Worm (Caenorhabditis elegans): ENCODE data around the gene C01G5.4.

The C01G5.4 gene

DNA sequence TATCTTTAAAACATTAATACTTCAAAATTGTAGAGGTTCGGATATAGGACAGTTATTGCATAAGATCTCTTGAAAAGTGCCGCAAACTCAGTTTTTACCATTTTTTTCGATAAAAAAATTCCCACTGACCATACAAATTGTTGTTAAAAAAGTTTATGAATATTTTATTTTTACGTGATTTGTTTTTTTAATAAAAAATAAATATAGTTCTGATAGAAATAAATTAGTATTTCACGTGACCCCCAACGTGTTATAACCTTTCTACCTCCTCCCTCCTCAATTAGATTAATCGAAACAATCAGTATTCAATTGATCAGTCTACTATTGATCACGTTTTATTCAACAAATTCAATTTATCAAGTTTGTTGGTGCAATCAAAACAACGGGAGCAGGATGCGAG, at the start of gene C01G5.4:
Gene C01G5.4 (plus strand): TSS at position 301 of the 400 bp plus-strand sequence.
- TF ChIP-seq elt-1 (tag; optimal IDR thresholded peaks at IDR 0.05) (no peak), nhr-12 (tag; optimal IDR thresholded peaks at IDR 0.05) (no peak), lin-15B (tag; optimal IDR thresholded peaks at IDR 0.05) (no peak), pha-4 (tag; optimal IDR thresholded peaks at IDR 0.05) (no peak), zag-1 (tag; optimal IDR thresholded peaks at IDR 0.05) (no peak), ZK546.5 (tag; optimal IDR thresholded peaks at IDR 0.05) (no peak)

DNA sequence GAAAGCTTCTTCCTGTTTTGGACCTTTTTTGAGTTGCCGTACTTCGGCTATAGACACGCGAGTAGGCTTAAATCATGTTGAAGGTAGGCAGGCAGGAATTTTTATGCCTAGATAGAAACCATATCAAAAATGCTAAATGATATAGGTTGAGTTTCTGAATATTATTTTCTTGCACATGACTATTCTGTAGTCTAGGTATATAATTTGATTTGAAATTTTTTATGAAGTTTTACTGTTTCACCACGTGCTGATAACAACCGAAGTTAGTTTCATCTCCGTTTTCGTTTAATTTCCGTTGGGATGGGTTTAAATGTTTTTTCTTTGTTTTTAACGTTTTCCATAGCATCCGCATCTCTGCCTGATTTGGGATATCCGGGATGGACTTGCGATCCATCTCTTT, 44.5 kb upstream of the C01G5.4 start, which contains the start of gene Y73B6BL.37:
Gene Y73B6BL.37 (plus strand): TSS at position 301 of the 400 bp plus-strand sequence.
- TF ChIP-seq daf-12 (tag; optimal IDR thresholded peaks at IDR 0.05) (no peak), mdl-1 (tag; optimal IDR thresholded peaks at IDR 0.05) (no peak), ztf-11 (tag; optimal IDR thresholded peaks at IDR 0.05) (no peak), elt-2 (tag; optimal IDR thresholded peaks at IDR 0.05) (no peak), fos-1 (tag; optimal IDR thresholded peaks at IDR 0.05) (no peak), pha-4 (tag; optimal IDR thresholded peaks at IDR 0.05) (no peak), egl-27 (tag; optimal IDR thresholded peaks at IDR 0.05) (no peak), zag-1 (tag; optimal IDR thresholded peaks at IDR 0.05) (no peak)

DNA sequence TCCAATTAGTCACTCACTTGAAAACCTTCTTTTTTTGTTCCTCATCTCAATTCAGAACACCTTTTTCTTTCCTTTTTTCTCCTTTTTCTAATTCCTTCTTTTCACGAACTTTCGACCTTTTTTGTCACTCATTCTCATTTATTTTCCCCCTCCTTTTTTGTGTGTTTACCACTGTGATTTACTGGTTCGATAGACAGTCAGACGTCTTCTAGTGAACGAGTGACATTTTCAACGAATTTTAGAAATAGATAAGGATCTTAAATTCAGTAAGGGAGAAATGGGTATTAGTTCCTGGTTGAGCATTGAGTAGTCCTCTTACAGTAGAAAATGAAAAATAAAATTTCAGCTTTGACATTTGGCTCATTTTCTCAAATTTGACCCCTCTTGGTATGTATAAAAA, 39.6 kb upstream of the C01G5.4 start:
- TF ChIP-seq ceh-16 (tag; optimal IDR thresholded peaks at IDR 0.05) = no peak
- TF ChIP-seq nhr-25 (tag; optimal IDR thresholded peaks at IDR 0.05) = peak; percentile 33
- no peak for TF ChIP-seq pqm-1 (tag; optimal IDR thresholded peaks at IDR 0.05)
- TF ChIP-seq elt-1 (tag; optimal IDR thresholded peaks at IDR 0.05) = peak; percentile 74

DNA sequence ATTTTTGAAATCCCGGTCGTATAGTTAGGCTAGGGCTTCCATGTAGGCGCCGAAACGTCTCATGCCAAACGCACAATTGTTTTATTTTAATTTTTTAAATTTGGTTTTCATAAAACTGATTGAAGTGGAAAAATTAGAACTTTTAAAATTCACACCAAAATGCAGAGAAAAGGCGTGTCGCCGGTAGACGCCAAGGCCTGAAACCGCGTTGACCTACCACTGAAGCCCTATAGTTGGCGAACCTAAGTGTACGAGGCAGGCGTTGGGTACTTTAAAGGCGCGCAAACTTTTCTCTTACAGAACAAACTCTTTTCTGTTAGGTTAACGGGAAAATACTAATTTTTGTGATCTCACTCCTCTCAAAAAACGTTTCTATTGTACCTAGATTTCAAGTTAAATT, 38.3 kb upstream of the C01G5.4 start, which contains the start of gene Y73B6BL.44:
Gene Y73B6BL.44 (plus strand): TSS at position 301 of the 400 bp plus-strand sequence.
- TF ChIP-seq nhr-23 (tag; optimal IDR thresholded peaks at IDR 0.05) = no peak
- no peak for TF ChIP-seq pqm-1 (tag; optimal IDR thresholded peaks at IDR 0.05)
- TF ChIP-seq mdl-1 (tag; optimal IDR thresholded peaks at IDR 0.05) = no peak
- no peak for TF ChIP-seq ceh-28 (tag; optimal IDR thresholded peaks at IDR 0.05)
- TF ChIP-seq nhr-28 (tag; optimal IDR thresholded peaks at IDR 0.05) = no peak
- TF ChIP-seq ztf-11 (tag; optimal IDR thresholded peaks at IDR 0.05) = no peak
- no peak for TF ChIP-seq nhr-11 (tag; optimal IDR thresholded peaks at IDR 0.05)
- TF ChIP-seq fkh-2 (tag; optimal IDR thresholded peaks at IDR 0.05) = no peak
- TF ChIP-seq eor-1 (tag; optimal IDR thresholded peaks at IDR 0.05) = no peak
- TF ChIP-seq unc-62 (GFP tag; optimal IDR thresholded peaks at IDR 0.05) = no peak

DNA sequence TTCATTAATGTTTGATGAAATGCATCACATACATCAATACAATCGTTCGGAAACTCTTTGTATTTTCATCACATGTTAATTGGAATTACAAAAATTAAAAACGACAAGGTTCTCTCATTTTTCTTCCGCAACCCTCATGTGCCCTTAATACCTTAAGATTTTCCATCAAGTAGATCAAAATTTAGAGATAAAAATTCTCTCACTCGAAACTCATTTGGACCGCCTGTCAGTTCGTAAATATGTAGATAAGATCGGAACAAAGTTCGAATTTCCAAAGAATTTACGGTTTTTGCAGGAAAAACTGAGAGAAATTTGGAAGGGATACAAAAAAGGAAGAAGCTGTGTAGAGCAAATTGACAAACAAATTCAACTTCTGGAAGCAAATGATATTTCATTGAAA, 35.4 kb upstream of the C01G5.4 start:
- TF ChIP-seq nhr-237 (tag; optimal IDR thresholded peaks at IDR 0.05) (no peak), ztf-4 (tag; optimal IDR thresholded peaks at IDR 0.05) (no peak), egl-27 (tag; optimal IDR thresholded peaks at IDR 0.05) (no peak), snpc-4 (tag; optimal IDR thresholded peaks at IDR 0.05) (no peak), fkh-2 (tag; optimal IDR thresholded peaks at IDR 0.05) (no peak), eor-1 (tag; optimal IDR thresholded peaks at IDR 0.05) (no peak), elt-1 (tag; optimal IDR thresholded peaks at IDR 0.05) (peak; percentile 65), nhr-43 (tag; optimal IDR thresholded peaks at IDR 0.05; ENCODE audit: poor library complexity, severe bottlenecking) (no peak), elt-3 (tag; optimal IDR thresholded peaks at IDR 0.05) (no peak), nhr-25 (tag; optimal IDR thresholded peaks at IDR 0.05) (peak; percentile 21)

DNA sequence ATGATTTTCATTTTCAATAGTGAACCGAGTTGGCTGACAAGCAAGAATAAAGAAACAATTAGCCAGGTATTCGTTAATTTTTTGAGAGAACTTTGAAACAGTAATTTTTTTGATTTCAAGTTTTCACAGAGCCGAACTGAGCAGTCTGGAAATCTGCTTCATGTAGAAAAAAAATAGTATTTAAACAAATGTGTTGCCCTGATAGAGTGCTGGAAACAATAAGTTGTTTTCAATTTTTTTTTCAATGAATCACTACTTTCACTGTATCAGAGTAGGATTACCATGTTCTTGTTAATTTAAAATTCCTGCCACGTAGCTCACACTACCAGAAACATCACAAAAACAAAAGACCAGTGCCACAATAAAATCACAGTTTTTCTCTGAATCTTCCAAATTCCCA, 31.1 kb upstream of the C01G5.4 start:
- no peak for TF ChIP-seq nhr-25 (tag; optimal IDR thresholded peaks at IDR 0.05)
- no peak for TF ChIP-seq nhr-237 (tag; optimal IDR thresholded peaks at IDR 0.05)
- no peak for TF ChIP-seq jun-1 (tag; optimal IDR thresholded peaks at IDR 0.05)
- no peak for TF ChIP-seq ZK546.5 (tag; optimal IDR thresholded peaks at IDR 0.05)
- TF ChIP-seq lin-39 (tag; optimal IDR thresholded peaks at IDR 0.05) = no peak
- TF ChIP-seq lsy-12 (tag; optimal IDR thresholded peaks at IDR 0.05) = no peak
- TF ChIP-seq tbx-2 (tag; optimal IDR thresholded peaks at IDR 0.05) = no peak
- no peak for TF ChIP-seq fos-1 (tag; optimal IDR thresholded peaks at IDR 0.05)
- no peak for TF ChIP-seq hmg-11 (tag; optimal IDR thresholded peaks at IDR 0.05)
- no peak for TF ChIP-seq nhr-76 (tag; optimal IDR thresholded peaks at IDR 0.05)
- no peak for TF ChIP-seq daf-12 (tag; optimal IDR thresholded peaks at IDR 0.05)
- no peak for TF ChIP-seq nhr-12 (tag; optimal IDR thresholded peaks at IDR 0.05)
- no peak for TF ChIP-seq lin-15B (tag; optimal IDR thresholded peaks at IDR 0.05)

Data from whole organism, L3 larva.